Worm (Caenorhabditis elegans) whole organism, young adult: ENCODE results near the gene F07E5.12.

Experiments
- F33H1.4 ChIP-seq: fragments of 200-800 bp; sonication (Bioruptor generic); IDR thresholded peaks from 2 replicates; pipeline ENCODE4 v1.3.6; 2022; ENCODE audit warnings: missing genetic modification reagents, missing genetic modification characterization, missing compliant biosample characterization
- Y56A3A.18 ChIP-seq: fragments of 200-800 bp; sonication (Bioruptor generic); IDR thresholded peaks from 2 replicates; pipeline ENCODE4 v1.3.6; 2022; ENCODE audit warnings: missing genetic modification reagents, missing genetic modification characterization, missing compliant biosample characterization
- ama-1 ChIP-seq, 3 experiments: fragments of 150-350 bp in 1 of 3; sonication (generic microtip) in 2 of 3; optimal IDR thresholded peaks; 2 replicates each; lab custom pipeline; 2014 to 2018; ENCODE audit warnings: missing biosample characterization in 2 of 3, missing genetic modification characterization in 2 of 3, missing genetic modification reagents in 2 of 3
- ceh-27 ChIP-seq: fragments of 200-800 bp; sonication (Bioruptor generic); optimal IDR thresholded peaks from 2 replicates; lab custom pipeline; 2018; ENCODE audit warnings: mild to moderate bottlenecking, missing genetic modification characterization, moderate library complexity, missing compliant biosample characterization
- ceh-40 ChIP-seq: fragments of 200-800 bp; sonication (Bioruptor generic); IDR thresholded peaks from 2 replicates; pipeline ENCODE4 v1.3.6; 2022; ENCODE audit warnings: missing genetic modification characterization, missing compliant biosample characterization
- egl-44 ChIP-seq: fragments of 200-800 bp; sonication (Bioruptor generic); IDR thresholded peaks from 2 replicates; pipeline ENCODE4 v1.3.6; 2022; ENCODE audit warnings: missing genetic modification reagents, missing genetic modification characterization, missing compliant biosample characterization
- lin-35 ChIP-seq, 3 experiments: fragments of 150-350 bp in 2 of 3; sonication (generic microtip) in 1 of 3; optimal IDR thresholded peaks; 2 replicates each; lab custom pipeline; 2014 to 2018; ENCODE audit warnings: missing biosample characterization in 3 of 3, missing genetic modification characterization in 3 of 3, missing genetic modification reagents in 3 of 3
- nfya-1 ChIP-seq: sonication (generic microtip); optimal IDR thresholded peaks from 2 replicates; lab custom pipeline; 2017; ENCODE audit warnings: antibody characterized with exemption, missing compliant biosample characterization, missing genetic modification characterization, borderline replicate concordance; ENCODE audit not compliant: insufficient read depth
- nfyb-1 ChIP-seq: fragments of 200-800 bp; sonication (Bioruptor generic); IDR thresholded peaks from 2 replicates; pipeline ENCODE4 v1.3.6; 2022; ENCODE audit warnings: missing genetic modification reagents, missing genetic modification characterization, missing compliant biosample characterization
- unc-62 ChIP-seq: fragments of 150-350 bp; optimal IDR thresholded peaks from 2 replicates; lab custom pipeline; 2014; ENCODE audit warnings: missing biosample characterization, missing genetic modification reagents, missing genetic modification characterization
- ztf-25 ChIP-seq: fragments of 200-800 bp; sonication (Bioruptor generic); IDR thresholded peaks from 2 replicates; pipeline ENCODE4 v1.3.6; 2022; ENCODE audit warnings: missing genetic modification reagents, missing genetic modification characterization, missing compliant biosample characterization

ce11 chrII:2076467-2076866 is 8.7 kb downstream of the F07E5.12 start:
- TF ChIP-seq egl-44 (GFP tag; lab: Robert Waterston, UW) (no peak), F33H1.4 (no peak), ama-1 (optimal IDR thresholded peaks at IDR 0.05; lab: Kevin White, UChicago) (no peak), ama-1 (GFP tag; optimal IDR thresholded peaks at IDR 0.05; lab: Kevin White, UChicago) (no peak), unc-62 (GFP tag; lab: Kevin White, UChicago) (no peak), lin-35 (GFP tag; optimal IDR thresholded peaks at IDR 0.05; lab: Kevin White, UChicago) (no peak), ceh-40 (GFP tag; lab: Robert Waterston, UW) (no peak), ztf-25 (GFP tag; lab: Robert Waterston, UW) (no peak), nfyb-1 (no peak), ceh-27 (no peak), Y56A3A.18 (no peak), nfya-1 (tag; lab: Kevin White, UChicago) (no peak)
